Worm (Caenorhabditis elegans) whole organism, L3 larva: ENCODE measurements around the gene T05G5.1.

Source experiments
- R02D3.7 ChIP-seq: fragments of 150-350 bp; optimal IDR thresholded peaks from 2 replicates; lab custom pipeline; 2014; ENCODE audit warnings: missing biosample characterization, missing genetic modification characterization
- ZK546.5 ChIP-seq: sonication (generic microtip); optimal IDR thresholded peaks from 2 replicates; lab custom pipeline; 2017; ENCODE audit warnings: missing biosample characterization, missing genetic modification characterization
- aly-2 ChIP-seq: fragments of 150-350 bp; optimal IDR thresholded peaks from 2 replicates; lab custom pipeline; 2014; ENCODE audit warnings: missing biosample characterization, missing genetic modification characterization
- ama-1 ChIP-seq: fragments of 150-350 bp; optimal IDR thresholded peaks from 2 replicates; lab custom pipeline; 2018
- ceh-16 ChIP-seq: sonication (generic microtip); optimal IDR thresholded peaks from 2 replicates; lab custom pipeline; 2017; ENCODE audit warnings: missing biosample characterization, missing genetic modification characterization
- ceh-28 ChIP-seq: fragments of 150-350 bp; optimal IDR thresholded peaks from 2 replicates; lab custom pipeline; 2014; ENCODE audit warnings: missing biosample characterization, missing genetic modification reagents, missing genetic modification characterization
- ceh-82 ChIP-seq: fragments of 150-350 bp; optimal IDR thresholded peaks from 2 replicates; lab custom pipeline; 2014; ENCODE audit warnings: missing biosample characterization, missing genetic modification characterization
- ceh-9 ChIP-seq: sonication (generic microtip); optimal IDR thresholded peaks from 2 replicates; lab custom pipeline; 2018; ENCODE audit warnings: missing biosample characterization, missing genetic modification characterization
- daf-12 ChIP-seq: fragments of 150-350 bp; optimal IDR thresholded peaks from 2 replicates; lab custom pipeline; 2014; ENCODE audit warnings: missing biosample characterization, missing genetic modification reagents, missing genetic modification characterization
- egl-27 ChIP-seq: sonication (generic microtip); optimal IDR thresholded peaks from 4 replicates; lab custom pipeline; 2017; ENCODE audit warnings: missing biosample characterization, missing genetic modification reagents, missing genetic modification characterization
- egl-5 ChIP-seq: fragments of 150-350 bp; optimal IDR thresholded peaks from 2 replicates; lab custom pipeline; 2017; ENCODE audit warnings: missing biosample characterization, missing genetic modification reagents, missing genetic modification characterization, inconsistent platforms
- elt-1 ChIP-seq: fragments of 150-350 bp; optimal IDR thresholded peaks from 2 replicates; lab custom pipeline; 2014; ENCODE audit warnings: missing biosample characterization, missing genetic modification characterization
- elt-2 ChIP-seq: sonication (generic microtip); optimal IDR thresholded peaks from 2 replicates; lab custom pipeline; 2016; ENCODE audit warnings: missing genetic modification reagents, mild to moderate bottlenecking, missing genetic modification characterization, missing compliant biosample characterization
- elt-3 ChIP-seq, 3 experiments: fragments of 150-350 bp in 1 of 3; sonication (generic microtip) in 2 of 3; optimal IDR thresholded peaks; 2 replicates in 2 of 3; 4 replicates in 1 of 3; lab custom pipeline; 2014 to 2017; ENCODE audit warnings: missing biosample characterization in 3 of 3, missing genetic modification characterization in 3 of 3
- eor-1 ChIP-seq, 2 experiments: fragments of 150-350 bp; optimal IDR thresholded peaks; 2 replicates each; lab custom pipeline; 2014 to 2018; ENCODE audit warnings: missing biosample characterization in 2 of 2, missing genetic modification characterization in 2 of 2
- fkh-10 ChIP-seq: sonication (generic microtip); optimal IDR thresholded peaks from 2 replicates; lab custom pipeline; 2017; ENCODE audit warnings: missing biosample characterization, missing genetic modification reagents, missing genetic modification characterization
- fkh-2 ChIP-seq: fragments of 150-350 bp; optimal IDR thresholded peaks from 2 replicates; lab custom pipeline; 2014; ENCODE audit warnings: missing biosample characterization, missing genetic modification reagents, missing genetic modification characterization
- fos-1 ChIP-seq: fragments of 150-350 bp; optimal IDR thresholded peaks from 2 replicates; lab custom pipeline; 2014; ENCODE audit warnings: missing biosample characterization, missing genetic modification characterization
- hmg-11 ChIP-seq: sonication (generic microtip); optimal IDR thresholded peaks from 2 replicates; lab custom pipeline; 2016; ENCODE audit warnings: missing genetic modification characterization, missing compliant biosample characterization
- jun-1 ChIP-seq: fragments of 150-350 bp; optimal IDR thresholded peaks from 2 replicates; lab custom pipeline; 2014; ENCODE audit warnings: missing biosample characterization, missing genetic modification reagents, missing genetic modification characterization
- lin-15B ChIP-seq: fragments of 150-350 bp; optimal IDR thresholded peaks from 2 replicates; lab custom pipeline; 2014; ENCODE audit warnings: missing biosample characterization, missing genetic modification characterization
- lin-39 ChIP-seq: fragments of 150-350 bp; optimal IDR thresholded peaks from 2 replicates; lab custom pipeline; 2018; ENCODE audit warnings: missing biosample characterization, missing genetic modification reagents, missing genetic modification characterization
- lsy-12 ChIP-seq: sonication (generic microtip); optimal IDR thresholded peaks from 2 replicates; lab custom pipeline; 2016; ENCODE audit warnings: mild to moderate bottlenecking, missing genetic modification characterization, missing compliant biosample characterization
- mdl-1 ChIP-seq: fragments of 150-350 bp; optimal IDR thresholded peaks from 2 replicates; lab custom pipeline; 2014; ENCODE audit warnings: missing biosample characterization, missing genetic modification characterization
- mml-1 ChIP-seq: fragments of 150-350 bp; sonication (generic microtip); optimal IDR thresholded peaks from 3 replicates; lab custom pipeline; 2014; ENCODE audit warnings: missing biosample characterization, missing genetic modification characterization
- nfya-1 ChIP-seq: sonication (generic microtip); optimal IDR thresholded peaks from 2 replicates; lab custom pipeline; 2017; ENCODE audit warnings: missing genetic modification characterization, mild to moderate bottlenecking, missing compliant biosample characterization, antibody characterized with exemption, moderate library complexity; ENCODE audit not compliant: insufficient read depth
- nhr-11 ChIP-seq: fragments of 150-350 bp; optimal IDR thresholded peaks from 2 replicates; lab custom pipeline; 2014; ENCODE audit warnings: missing biosample characterization, missing genetic modification characterization
- nhr-12 ChIP-seq: fragments of 150-350 bp; optimal IDR thresholded peaks from 2 replicates; lab custom pipeline; 2014; ENCODE audit warnings: missing biosample characterization, missing genetic modification characterization
- nhr-23 ChIP-seq: fragments of 150-350 bp; optimal IDR thresholded peaks from 2 replicates; lab custom pipeline; 2014; ENCODE audit warnings: missing biosample characterization, missing genetic modification reagents, missing genetic modification characterization
- nhr-237 ChIP-seq: fragments of 150-350 bp; optimal IDR thresholded peaks from 2 replicates; lab custom pipeline; 2014; ENCODE audit warnings: missing biosample characterization, missing genetic modification characterization
- nhr-25 ChIP-seq: sonication (generic microtip); optimal IDR thresholded peaks from 2 replicates; lab custom pipeline; 2017; ENCODE audit warnings: missing biosample characterization, missing genetic modification characterization
- nhr-28 ChIP-seq: fragments of 150-350 bp; optimal IDR thresholded peaks from 2 replicates; lab custom pipeline; 2014; ENCODE audit warnings: missing biosample characterization, missing genetic modification characterization
- nhr-43 ChIP-seq: sonication (generic microtip); optimal IDR thresholded peaks from 2 replicates; lab custom pipeline; 2016; ENCODE audit warnings: mild to moderate bottlenecking, missing genetic modification characterization, missing compliant biosample characterization; ENCODE audit not compliant: poor library complexity, severe bottlenecking
- nhr-67 ChIP-seq: fragments of 150-350 bp; optimal IDR thresholded peaks from 2 replicates; lab custom pipeline; 2014; ENCODE audit warnings: missing biosample characterization, missing genetic modification characterization
- nhr-76 ChIP-seq: fragments of 150-350 bp; sonication (generic microtip); optimal IDR thresholded peaks from 5 replicates; lab custom pipeline; 2014; ENCODE audit warnings: missing biosample characterization, missing genetic modification characterization
- nhr-77 ChIP-seq: fragments of 150-350 bp; optimal IDR thresholded peaks from 2 replicates; lab custom pipeline; 2014; ENCODE audit warnings: missing biosample characterization, missing genetic modification characterization
- pha-4 ChIP-seq: fragments of 150-350 bp; optimal IDR thresholded peaks from 2 replicates; lab custom pipeline; 2014; ENCODE audit warnings: missing biosample characterization, missing genetic modification reagents, missing genetic modification characterization
- pqm-1 ChIP-seq: fragments of 150-350 bp; optimal IDR thresholded peaks from 2 replicates; lab custom pipeline; 2017; ENCODE audit warnings: missing biosample characterization, missing genetic modification characterization, inconsistent platforms
- sea-2 ChIP-seq: fragments of 150-350 bp; sonication (generic microtip); optimal IDR thresholded peaks from 4 replicates; lab custom pipeline; 2014; ENCODE audit warnings: missing biosample characterization, missing genetic modification reagents, missing genetic modification characterization
- skn-1 ChIP-seq: fragments of 150-350 bp; optimal IDR thresholded peaks from 2 replicates; lab custom pipeline; 2014; ENCODE audit warnings: missing biosample characterization, missing genetic modification characterization
- snpc-4 ChIP-seq: fragments of 150-350 bp; optimal IDR thresholded peaks from 2 replicates; lab custom pipeline; 2014; ENCODE audit warnings: missing biosample characterization, missing genetic modification characterization
- tbx-2 ChIP-seq: sonication (generic microtip); optimal IDR thresholded peaks from 2 replicates; lab custom pipeline; 2016; ENCODE audit warnings: mild to moderate bottlenecking, missing genetic modification characterization, missing compliant biosample characterization
- unc-39 ChIP-seq: sonication (generic microtip); optimal IDR thresholded peaks from 4 replicates; lab custom pipeline; 2017; ENCODE audit warnings: missing biosample characterization, missing genetic modification characterization
- unc-62 ChIP-seq: fragments of 150-350 bp; sonication (generic microtip); optimal IDR thresholded peaks from 4 replicates; lab custom pipeline; 2014; ENCODE audit warnings: missing biosample characterization, missing genetic modification reagents, missing genetic modification characterization
- zag-1 ChIP-seq: fragments of 150-350 bp; optimal IDR thresholded peaks from 2 replicates; lab custom pipeline; 2014; ENCODE audit warnings: missing biosample characterization, missing genetic modification characterization
- ztf-11 ChIP-seq: fragments of 150-350 bp; optimal IDR thresholded peaks from 2 replicates; lab custom pipeline; 2014; ENCODE audit warnings: missing biosample characterization, missing genetic modification characterization
- ztf-4 ChIP-seq: fragments of 150-350 bp; optimal IDR thresholded peaks from 2 replicates; lab custom pipeline; 2014; ENCODE audit warnings: missing biosample characterization, missing genetic modification characterization

The T05G5.1 gene

ce11 chrIII:9766175-9766574 is 23.0 kb upstream of the T05G5.1 start, which contains the start of gene cbp-1 (continued):
- TF ChIP-seq ceh-82 (tag; lab: Kevin White, UChicago) = no peak
- no peak for TF ChIP-seq ztf-4 (tag; lab: Kevin White, UChicago)
- TF ChIP-seq jun-1 = no peak
- TF ChIP-seq elt-3 (tag; optimal IDR thresholded peaks at IDR 0.05; lab: Kevin White, UChicago) = no peak
- TF ChIP-seq mdl-1 (tag; lab: Kevin White, UChicago) = no peak
- no peak for TF ChIP-seq nhr-11 (tag; lab: Kevin White, UChicago)
- TF ChIP-seq aly-2 (tag; lab: Kevin White, UChicago) = no peak
- no peak for TF ChIP-seq sea-2 (GFP tag; lab: Kevin White, UChicago)
- no peak for TF ChIP-seq eor-1 (tag; optimal IDR thresholded peaks at IDR 0.05; lab: Kevin White, UChicago)
- no peak for TF ChIP-seq fos-1 (tag; lab: Kevin White, UChicago)

DNA sequence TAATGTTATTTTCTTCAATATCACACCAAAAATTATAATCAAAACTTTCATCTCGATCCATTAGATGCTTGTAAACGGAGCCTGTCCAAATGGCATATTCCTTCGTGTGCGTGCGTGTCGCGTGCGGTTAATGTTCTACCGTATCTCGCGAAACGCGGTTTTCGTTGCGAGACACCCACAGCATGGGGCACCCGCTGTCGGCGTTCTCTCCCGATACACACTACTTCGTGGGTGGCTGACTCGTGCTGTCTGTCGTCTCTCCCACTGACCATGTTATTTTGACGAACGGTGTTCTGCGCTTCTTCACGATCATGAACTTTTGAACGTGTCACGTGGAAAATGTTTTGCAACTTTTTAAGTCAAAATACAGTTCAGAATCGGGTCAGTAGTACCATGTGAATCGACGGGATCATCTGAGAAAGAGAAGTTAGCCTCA is 22.3 kb upstream of the T05G5.1 start:
- TF ChIP-seq nhr-76 (tag; lab: Kevin White, UChicago) = peak; percentile 37
- peak; percentile 92 for TF ChIP-seq fos-1 (tag; lab: Kevin White, UChicago)
- peak; percentile 99 for TF ChIP-seq nhr-23 (tag; lab: Kevin White, UChicago)
- TF ChIP-seq R02D3.7 = peak; percentile 90
- peak; percentile 16 for TF ChIP-seq nhr-28 (tag; lab: Kevin White, UChicago)
- peak; percentile 98 for TF ChIP-seq nhr-43 (tag; lab: Kevin White, UChicago)
- peak; percentile 34 for TF ChIP-seq unc-39 (tag; lab: Kevin White, UChicago)
- TF ChIP-seq nhr-25 (tag; lab: Kevin White, UChicago) = peak; percentile 99
- TF ChIP-seq lin-39 (tag; lab: Kevin White, UChicago) = peak; percentile 100
- peak; percentile 70 for TF ChIP-seq daf-12 (tag; lab: Kevin White, UChicago)
- TF ChIP-seq mdl-1 (tag; lab: Kevin White, UChicago) = peak; percentile 92
- peak; percentile 96 for TF ChIP-seq hmg-11
- peak; percentile 93 for TF ChIP-seq ceh-82 (tag; lab: Kevin White, UChicago)
- TF ChIP-seq unc-62 = peak; percentile 86
- TF ChIP-seq ceh-9 = no peak
- TF ChIP-seq egl-27 (tag; lab: Kevin White, UChicago) = peak; percentile 78
- TF ChIP-seq elt-3 (tag; optimal IDR thresholded peaks at IDR 0.05; lab: Kevin White, UChicago) = peak in 2 of 3 experiments; percentile 29 to 88
- TF ChIP-seq ceh-16 (tag; lab: Kevin White, UChicago) = no peak
- no peak for TF ChIP-seq fkh-2 (tag; lab: Kevin White, UChicago)
- peak; percentile 99 for TF ChIP-seq nfya-1
- peak; percentile 93 for TF ChIP-seq pqm-1
- TF ChIP-seq aly-2 (tag; lab: Kevin White, UChicago) = peak; percentile 90
- peak; percentile 4 for TF ChIP-seq nhr-237 (tag; lab: Kevin White, UChicago)
- peak; percentile 95 for TF ChIP-seq ztf-4 (tag; lab: Kevin White, UChicago)
- peak; percentile 99 for TF ChIP-seq lsy-12 (tag; lab: Kevin White, UChicago)
- no peak for TF ChIP-seq eor-1 (tag; optimal IDR thresholded peaks at IDR 0.05; lab: Kevin White, UChicago)
- TF ChIP-seq ztf-11 = no peak
- peak; percentile 93 for TF ChIP-seq skn-1 (tag; lab: Kevin White, UChicago)
- TF ChIP-seq elt-2 (tag; lab: Kevin White, UChicago) = peak; percentile 94
- TF ChIP-seq egl-5 = peak; percentile 98
- peak; percentile 87 for TF ChIP-seq snpc-4
- peak; percentile 91 for TF ChIP-seq nhr-11 (tag; lab: Kevin White, UChicago)
- peak; percentile 85 for TF ChIP-seq elt-1
- no peak for TF ChIP-seq mml-1 (tag; lab: Kevin White, UChicago)
- TF ChIP-seq ceh-28 = peak; percentile 90
- peak; percentile 21 for TF ChIP-seq sea-2 (GFP tag; lab: Kevin White, UChicago)
- TF ChIP-seq fkh-10 = peak; percentile 66
- peak; percentile 95 for TF ChIP-seq lin-15B (tag; lab: Kevin White, UChicago)
- peak; percentile 99 for TF ChIP-seq ama-1 (lab: Kevin White, UChicago)
- TF ChIP-seq pha-4 = peak; percentile 98
- TF ChIP-seq jun-1 = peak; percentile 98
- peak; percentile 77 for TF ChIP-seq nhr-77 (tag; lab: Kevin White, UChicago)
- TF ChIP-seq zag-1 = peak; percentile 60
- no peak for TF ChIP-seq nhr-12 (tag; lab: Kevin White, UChicago)
- TF ChIP-seq ZK546.5 (tag; lab: Kevin White, UChicago) = peak; percentile 57
- no peak for TF ChIP-seq nhr-67 (tag; lab: Kevin White, UChicago)
- peak; percentile 97 for TF ChIP-seq tbx-2 (tag; lab: Kevin White, UChicago)
